Worm (Caenorhabditis elegans) whole organism, young adult: ENCODE results near the gene F01D5.3.

Experiments
- B0336.3 ChIP-seq: fragments of 200-800 bp; sonication (Bioruptor generic); IDR thresholded peaks from 2 replicates; pipeline ENCODE4 v1.3.6; 2022; ENCODE audit warnings: missing genetic modification characterization, missing compliant biosample characterization
- C06A6.2 ChIP-seq: fragments of 200-800 bp; sonication (Bioruptor generic); conservative IDR thresholded peaks from 2 replicates; pipeline ENCODE4 v1.3.6; 2022; ENCODE audit warnings: missing genetic modification characterization, missing compliant biosample characterization
- D2030.7 ChIP-seq: fragments of 200-800 bp; sonication (Bioruptor generic); IDR thresholded peaks from 2 replicates; pipeline ENCODE4 v1.3.6; 2022; ENCODE audit warnings: missing genetic modification reagents, missing genetic modification characterization, missing compliant biosample characterization
- F23B12.7 ChIP-seq: sonication (generic microtip); optimal IDR thresholded peaks from 2 replicates; lab custom pipeline; 2017; ENCODE audit warnings: missing genetic modification characterization, mild to moderate bottlenecking, missing compliant biosample characterization, antibody characterized with exemption, moderate library complexity; ENCODE audit not compliant: insufficient read depth
- F33H1.4 ChIP-seq: fragments of 200-800 bp; sonication (Bioruptor generic); IDR thresholded peaks from 2 replicates; pipeline ENCODE4 v1.3.6; 2022; ENCODE audit warnings: missing genetic modification reagents, missing genetic modification characterization, missing compliant biosample characterization
- F37B4.10 ChIP-seq: fragments of 200-800 bp; sonication (Bioruptor generic); IDR thresholded peaks from 2 replicates; pipeline ENCODE4 v1.3.6; 2022; ENCODE audit warnings: missing genetic modification characterization, missing compliant biosample characterization
- K11D2.4 ChIP-seq: fragments of 200-800 bp; sonication (Bioruptor generic); IDR thresholded peaks from 2 replicates; pipeline ENCODE4 v1.3.6; 2022; ENCODE audit warnings: missing genetic modification reagents, missing genetic modification characterization, missing compliant biosample characterization
- K12H6.12 ChIP-seq: fragments of 200-800 bp; sonication (Bioruptor generic); optimal IDR thresholded peaks from 2 replicates; lab custom pipeline; 2018; ENCODE audit warnings: mild to moderate bottlenecking, missing genetic modification characterization, missing compliant biosample characterization
- Y67H2A.10 ChIP-seq: fragments of 200-800 bp; sonication (Bioruptor generic); conservative IDR thresholded peaks from 2 replicates; pipeline ENCODE4 v1.3.6; 2022; ENCODE audit warnings: missing genetic modification reagents, missing genetic modification characterization, missing compliant biosample characterization
- atf-7 ChIP-seq: sonication (generic microtip); optimal IDR thresholded peaks from 2 replicates; lab custom pipeline; 2017; ENCODE audit warnings: mild to moderate bottlenecking, missing genetic modification characterization, missing compliant biosample characterization
- athp-1 ChIP-seq: sonication (generic microtip); optimal IDR thresholded peaks from 2 replicates; lab custom pipeline; 2017; ENCODE audit warnings: mild to moderate bottlenecking, missing genetic modification characterization, missing compliant biosample characterization
- bed-1 ChIP-seq: fragments of 200-800 bp; sonication (Bioruptor generic); IDR thresholded peaks from 2 replicates; pipeline ENCODE4 v1.3.6; 2022; ENCODE audit warnings: missing genetic modification reagents, missing genetic modification characterization, missing compliant biosample characterization
- cebp-1 ChIP-seq, 2 experiments: fragments of 200-800 bp in 1 of 2; sonication (Bioruptor generic) in 1 of 2; sonication (generic microtip) in 1 of 2; IDR thresholded peaks in 1 of 2; optimal IDR thresholded peaks in 1 of 2; 2 replicates each; pipeline versions ENCODE4 v1.3.6 to Lab custom; 2017 to 2022; ENCODE audit warnings: missing compliant biosample characterization in 2 of 2, missing genetic modification characterization in 2 of 2, mild to moderate bottlenecking in 1 of 2, missing genetic modification reagents in 1 of 2, moderate library complexity in 1 of 2
- cebp-2 ChIP-seq: fragments of 200-800 bp; sonication (Bioruptor generic); IDR thresholded peaks from 2 replicates; pipeline ENCODE4 v1.3.6; 2022; ENCODE audit warnings: missing genetic modification characterization, missing compliant biosample characterization
- chd-7 ChIP-seq: sonication (generic microtip); optimal IDR thresholded peaks from 2 replicates; lab custom pipeline; 2016; ENCODE audit warnings: mild to moderate bottlenecking, missing genetic modification characterization, moderate library complexity, missing compliant biosample characterization
- die-1 ChIP-seq: sonication (generic microtip); optimal IDR thresholded peaks from 2 replicates; lab custom pipeline; 2016; ENCODE audit warnings: missing genotype, mild to moderate bottlenecking, missing genetic modification characterization, missing compliant biosample characterization
- efl-1 ChIP-seq: fragments of 150-350 bp; optimal IDR thresholded peaks from 2 replicates; lab custom pipeline; 2014; ENCODE audit warnings: missing biosample characterization, missing genetic modification reagents, missing genetic modification characterization
- egl-44 ChIP-seq: fragments of 200-800 bp; sonication (Bioruptor generic); IDR thresholded peaks from 2 replicates; pipeline ENCODE4 v1.3.6; 2022; ENCODE audit warnings: missing genetic modification reagents, missing genetic modification characterization, missing compliant biosample characterization
- ekl-4 ChIP-seq: fragments of 200-800 bp; sonication (Bioruptor generic); IDR thresholded peaks from 2 replicates; pipeline ENCODE4 v1.3.6; 2022; ENCODE audit warnings: missing genetic modification reagents, missing genetic modification characterization, missing compliant biosample characterization
- ets-4 ChIP-seq: fragments of 200-800 bp; sonication (Bioruptor generic); optimal IDR thresholded peaks from 2 replicates; lab custom pipeline; 2018; ENCODE audit warnings: mild to moderate bottlenecking, missing genetic modification characterization, missing compliant biosample characterization
- fkh-3 ChIP-seq: sonication (generic microtip); optimal IDR thresholded peaks from 2 replicates; lab custom pipeline; 2016; ENCODE audit warnings: mild to moderate bottlenecking, missing genetic modification characterization, missing compliant biosample characterization
- gei-17 ChIP-seq: fragments of 200-800 bp; sonication (Bioruptor generic); optimal IDR thresholded peaks from 2 replicates; lab custom pipeline; 2018; ENCODE audit warnings: mild to moderate bottlenecking, missing genetic modification characterization, missing compliant biosample characterization
- him-1 ChIP-seq: sonication (generic microtip); optimal IDR thresholded peaks from 2 replicates; lab custom pipeline; 2016; ENCODE audit warnings: missing genotype, missing genetic modification reagents, missing genetic modification characterization, missing compliant biosample characterization
- hmg-1.2 ChIP-seq: fragments of 200-800 bp; sonication (Bioruptor generic); IDR thresholded peaks from 2 replicates; pipeline ENCODE4 v1.3.6; 2022; ENCODE audit warnings: missing genetic modification reagents, missing genetic modification characterization, missing compliant biosample characterization
- hsf-1 ChIP-seq: fragments of 200-800 bp; sonication (Bioruptor generic); IDR thresholded peaks from 2 replicates; pipeline ENCODE4 v1.3.6; 2022; ENCODE audit warnings: missing genetic modification reagents, missing genetic modification characterization, missing compliant biosample characterization
- let-526 ChIP-seq: fragments of 200-800 bp; sonication (Bioruptor generic); IDR thresholded peaks from 2 replicates; pipeline ENCODE4 v1.3.6; 2022; ENCODE audit warnings: missing genetic modification reagents, missing genetic modification characterization, missing compliant biosample characterization
- let-607 ChIP-seq, 2 experiments: fragments of 200-800 bp in 1 of 2; sonication (Bioruptor generic) in 1 of 2; sonication (generic microtip) in 1 of 2; optimal IDR thresholded peaks; 2 replicates each; lab custom pipeline; 2016 to 2018; ENCODE audit warnings: mild to moderate bottlenecking in 2 of 2, missing compliant biosample characterization in 2 of 2, missing genetic modification characterization in 2 of 2, moderate library complexity in 2 of 2, missing genotype in 1 of 2
- lin-35 ChIP-seq, 3 experiments: fragments of 150-350 bp in 2 of 3; sonication (generic microtip) in 1 of 3; optimal IDR thresholded peaks; 2 replicates each; lab custom pipeline; 2014 to 2018; ENCODE audit warnings: missing biosample characterization in 3 of 3, missing genetic modification characterization in 3 of 3, missing genetic modification reagents in 3 of 3
- lsl-1 ChIP-seq: fragments of 200-800 bp; sonication (Bioruptor generic); optimal IDR thresholded peaks from 2 replicates; lab custom pipeline; 2018; ENCODE audit warnings: mild to moderate bottlenecking, missing genetic modification characterization, moderate library complexity, missing compliant biosample characterization
- lsy-27 ChIP-seq: sonication (generic microtip); optimal IDR thresholded peaks from 2 replicates; lab custom pipeline; 2017; ENCODE audit warnings: missing genetic modification characterization, mild to moderate bottlenecking, missing compliant biosample characterization, antibody characterized with exemption, missing genotype, borderline replicate concordance; ENCODE audit not compliant: insufficient read depth
- madf-3 ChIP-seq: fragments of 200-800 bp; sonication (Bioruptor generic); IDR thresholded peaks from 2 replicates; pipeline ENCODE4 v1.3.6; 2022; ENCODE audit warnings: missing genetic modification reagents, missing genetic modification characterization, missing compliant biosample characterization
- mel-28 ChIP-seq: sonication (generic microtip); optimal IDR thresholded peaks from 2 replicates; lab custom pipeline; 2016; ENCODE audit warnings: borderline replicate concordance, mild to moderate bottlenecking, missing genetic modification characterization, missing compliant biosample characterization
- nhr-27 ChIP-seq: fragments of 200-800 bp; sonication (Bioruptor generic); optimal IDR thresholded peaks from 2 replicates; lab custom pipeline; 2018; ENCODE audit warnings: mild to moderate bottlenecking, missing genetic modification characterization, moderate library complexity, missing compliant biosample characterization
- nhr-90 ChIP-seq: sonication (generic microtip); optimal IDR thresholded peaks from 2 replicates; lab custom pipeline; 2016; ENCODE audit warnings: missing genotype, mild to moderate bottlenecking, missing genetic modification characterization, missing compliant biosample characterization
- repo-1 ChIP-seq: sonication (generic microtip); optimal IDR thresholded peaks from 2 replicates; lab custom pipeline; 2017; ENCODE audit warnings: mild to moderate bottlenecking, missing genetic modification characterization, missing compliant biosample characterization
- snpc-1.1 ChIP-seq: sonication (generic microtip); optimal IDR thresholded peaks from 2 replicates; lab custom pipeline; 2017; ENCODE audit warnings: missing genetic modification characterization, mild to moderate bottlenecking, missing compliant biosample characterization, antibody characterized with exemption, moderate library complexity, missing genotype, missing genetic modification reagents; ENCODE audit not compliant: insufficient read depth
- snpc-1.3 ChIP-seq: sonication (generic microtip); optimal IDR thresholded peaks from 2 replicates; lab custom pipeline; 2017; ENCODE audit warnings: missing genetic modification characterization, mild to moderate bottlenecking, missing compliant biosample characterization, antibody characterized with exemption, moderate library complexity, missing genotype, missing genetic modification reagents; ENCODE audit not compliant: insufficient read depth
- snpc-3.4 ChIP-seq: sonication (generic microtip); optimal IDR thresholded peaks from 2 replicates; lab custom pipeline; 2017; ENCODE audit warnings: missing genetic modification characterization, mild to moderate bottlenecking, missing compliant biosample characterization, antibody characterized with exemption, moderate library complexity, missing genotype, missing genetic modification reagents
- snpc-4 ChIP-seq, 5 experiments: fragments of 150-350 bp in 1 of 5; sonication (generic microtip) in 4 of 5; optimal IDR thresholded peaks; 2 replicates each; lab custom pipeline; 2014 to 2018; ENCODE audit warnings: missing genetic modification characterization in 5 of 5, missing biosample characterization in 3 of 5, antibody characterized with exemption in 2 of 5, mild to moderate bottlenecking in 2 of 5, missing compliant biosample characterization in 2 of 5, missing genotype in 2 of 5, moderate library complexity in 2 of 5, missing genetic modification reagents in 1 of 5
- tbx-9 ChIP-seq: sonication (generic microtip); optimal IDR thresholded peaks from 2 replicates; lab custom pipeline; 2016; ENCODE audit warnings: borderline replicate concordance, missing genetic modification characterization, inconsistent platforms, missing compliant biosample characterization
- unc-62 ChIP-seq: fragments of 150-350 bp; optimal IDR thresholded peaks from 2 replicates; lab custom pipeline; 2014; ENCODE audit warnings: missing biosample characterization, missing genetic modification reagents, missing genetic modification characterization
- xnd-1 ChIP-seq: sonication (generic microtip); optimal IDR thresholded peaks from 2 replicates; lab custom pipeline; 2016; ENCODE audit warnings: missing genotype, missing genetic modification reagents, missing genetic modification characterization, missing compliant biosample characterization
- ztf-26 ChIP-seq: sonication (generic microtip); optimal IDR thresholded peaks from 2 replicates; lab custom pipeline; 2017; ENCODE audit warnings: missing genetic modification characterization, missing compliant biosample characterization

F01D5.3 gene

DNA sequence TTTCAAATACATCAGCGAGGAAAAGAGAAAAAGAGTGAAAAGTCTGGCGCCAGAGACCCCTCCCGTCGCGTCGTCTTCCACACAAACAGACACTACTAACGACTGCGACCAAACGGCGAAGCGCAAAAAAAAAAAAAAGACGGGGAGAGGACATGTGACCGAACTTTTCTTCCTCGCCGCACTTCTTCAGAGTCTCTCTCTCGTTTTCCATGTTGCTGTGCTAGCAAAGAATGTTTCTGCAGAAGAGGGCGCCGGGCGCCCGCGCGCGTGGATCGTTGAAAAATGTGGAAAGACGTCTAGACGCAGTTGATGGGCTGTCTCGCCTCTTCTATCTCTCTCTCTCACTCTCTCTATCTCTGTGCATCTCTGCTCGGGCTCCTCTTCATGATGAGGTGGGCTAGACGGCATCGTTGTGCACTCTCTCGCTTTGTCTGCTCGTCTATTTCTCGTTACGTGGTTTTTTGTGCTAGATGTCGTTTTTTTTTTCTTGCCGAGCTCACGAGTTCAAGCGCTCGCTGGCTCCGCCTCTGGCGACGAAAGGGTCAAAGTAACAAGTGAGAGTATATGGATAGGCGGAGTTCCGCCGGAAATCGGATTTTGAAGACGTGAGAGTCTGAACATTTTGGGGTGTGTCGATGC lies 40.4 kb upstream of the F01D5.3 start (continued):
- TF ChIP-seq gei-17 (GFP tag; lab: Kevin White, UChicago) (peak; percentile 71), snpc-1.1 (tag; lab: Kevin White, UChicago) (no peak), madf-3 (GFP tag; lab: Robert Waterston, UW) (no peak), mel-28 (tag; lab: Kevin White, UChicago) (peak; percentile 17), athp-1 (tag; lab: Kevin White, UChicago) (peak; percentile 17), him-1 (tag; lab: Kevin White, UChicago) (no peak), ztf-26 (tag; lab: Kevin White, UChicago) (peak; percentile 92), F23B12.7 (tag; lab: Kevin White, UChicago) (peak; percentile 20), let-526 (peak; percentile 85; the same call in 1 of the 2 replicates), tbx-9 (tag; lab: Kevin White, UChicago) (no peak), ets-4 (GFP tag; lab: Kevin White, UChicago) (no peak), fkh-3 (tag; lab: Kevin White, UChicago) (no peak), chd-7 (peak; percentile 96), F33H1.4 (GFP tag; lab: Robert Waterston, UW) (no peak), cebp-2 (GFP tag; lab: Robert Waterston, UW) (no peak), nhr-27 (no peak), unc-62 (no peak), cebp-1 (GFP tag; IDR thresholded peaks at IDR 0.05; lab: Robert Waterston, UW) (peak; percentile 65; the same call in 1 of the 2 replicates), cebp-1 (tag; optimal IDR thresholded peaks at IDR 0.05; lab: Kevin White, UChicago) (peak; percentile 94), D2030.7 (GFP tag; lab: Robert Waterston, UW) (no peak), let-607 (tag; optimal IDR thresholded peaks at IDR 0.05; lab: Kevin White, UChicago) (peak; percentile 17 to 81), snpc-3.4 (tag; lab: Kevin White, UChicago) (no peak), Y67H2A.10 (GFP tag; lab: Robert Waterston, UW) (no peak), snpc-4 (GFP tag; optimal IDR thresholded peaks at IDR 0.05; lab: Kevin White, UChicago) (peak; percentile 25), snpc-4 (tag; optimal IDR thresholded peaks at IDR 0.05; lab: Kevin White, UChicago) (peak in 3 of 4 experiments; percentile 71 to 87 (median 85)), K12H6.12 (tag; lab: Kevin White, UChicago) (peak; percentile 96), lsl-1 (GFP tag; lab: Kevin White, UChicago) (no peak), efl-1 (GFP tag; lab: Kevin White, UChicago) (no peak), K11D2.4 (GFP tag; lab: Robert Waterston, UW) (peak; percentile 94), hsf-1 (GFP tag; lab: Robert Waterston, UW) (0 out of 2 replicates have a peak, but pooled peaks have one; percentile 22), snpc-1.3 (tag; lab: Kevin White, UChicago) (no peak), repo-1 (tag; lab: Kevin White, UChicago) (peak; percentile 37), ekl-4 (GFP tag; lab: Robert Waterston, UW) (peak; percentile 60), hmg-1.2 (GFP tag; lab: Robert Waterston, UW) (peak; percentile 92), F37B4.10 (no peak), bed-1 (GFP tag; lab: Robert Waterston, UW) (0 out of 2 replicates have a peak, but pooled peaks have one; percentile 7), atf-7 (tag; lab: Kevin White, UChicago) (peak; percentile 97), B0336.3 (GFP tag; lab: Robert Waterston, UW) (peak; percentile 95), xnd-1 (tag; lab: Kevin White, UChicago) (no peak), egl-44 (GFP tag; lab: Robert Waterston, UW) (0 out of 2 replicates have a peak, but pooled peaks have one; percentile 76), lsy-27 (no peak), C06A6.2 (GFP tag; lab: Robert Waterston, UW) (peak; percentile 84), die-1 (tag; lab: Kevin White, UChicago) (peak; percentile 57), nhr-90 (tag; lab: Kevin White, UChicago) (peak; percentile 74), lin-35 (GFP tag; optimal IDR thresholded peaks at IDR 0.05; lab: Kevin White, UChicago) (peak in 1 of 3 experiments; percentile 63)
